Worm (Caenorhabditis elegans) whole organism, midembryonic: ENCODE data around the gene F16H6.9.

Experiments used
- T22C8.4 ChIP-seq: fragments of 200-800 bp; sonication (Bioruptor generic); IDR thresholded peaks from 2 replicates; pipeline ENCODE4 v1.3.6; 2022; ENCODE audit warnings: missing genetic modification characterization, missing compliant biosample characterization
- cog-1 ChIP-seq: sonication (generic microtip); optimal IDR thresholded peaks from 2 replicates; lab custom pipeline; 2016; ENCODE audit warnings: missing genetic modification characterization, missing compliant biosample characterization
- flt-1 ChIP-seq: fragments of 200-800 bp; sonication (Bioruptor generic); IDR thresholded peaks from 2 replicates; pipeline ENCODE4 v1.3.6; 2022; ENCODE audit warnings: missing genetic modification characterization, missing compliant biosample characterization
- klf-2 ChIP-seq: fragments of 200-800 bp; sonication (Bioruptor generic); conservative IDR thresholded peaks from 2 replicates; pipeline ENCODE4 v1.3.6; 2022; ENCODE audit warnings: missing genetic modification reagents, missing genetic modification characterization, missing compliant biosample characterization
- ref-1 ChIP-seq: fragments of 200-800 bp; sonication (Bioruptor generic); conservative IDR thresholded peaks from 2 replicates; pipeline ENCODE4 v1.3.6; 2022; ENCODE audit warnings: missing genetic modification reagents, missing genetic modification characterization, missing compliant biosample characterization
- ztf-29 ChIP-seq: fragments of 200-800 bp; sonication (Bioruptor generic); IDR thresholded peaks from 2 replicates; pipeline ENCODE4 v1.3.6; 2022; ENCODE audit warnings: missing genetic modification reagents, missing genetic modification characterization, missing compliant biosample characterization

DNA sequence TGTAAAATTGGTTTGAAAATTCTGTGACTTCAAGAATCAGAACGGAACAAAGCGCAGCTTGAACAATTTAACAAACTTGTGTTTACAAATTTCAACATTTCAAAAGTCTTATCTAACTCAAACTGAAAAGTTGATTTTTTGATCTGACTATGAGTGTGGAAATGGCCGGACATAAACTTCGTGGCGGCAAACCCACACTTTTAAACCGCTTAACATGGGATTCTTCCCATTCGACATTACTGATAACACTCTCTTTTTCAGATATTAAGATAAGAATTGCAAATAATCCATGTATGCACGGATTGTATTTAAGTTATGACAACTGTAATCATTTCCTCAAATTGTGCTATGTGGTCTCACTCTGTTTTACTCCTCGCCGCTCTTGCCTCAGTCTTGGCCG is 25.8 kb upstream of the F16H6.9 start, which contains the start of gene clec-42:
- TF ChIP-seq ztf-29 (GFP tag; lab: Robert Waterston, UW), result no peak
- TF ChIP-seq ref-1 (GFP tag; lab: Robert Waterston, UW), result no peak
- TF ChIP-seq T22C8.4, result no peak
- no peak for TF ChIP-seq cog-1 (tag; lab: Kevin White, UChicago)
- TF ChIP-seq klf-2 (GFP tag; lab: Robert Waterston, UW), result no peak
- TF ChIP-seq flt-1 (GFP tag; lab: Robert Waterston, UW), result no peak
